Fruit fly (Drosophila melanogaster) S2 (cell line): Measurements from ENCODE around the gene CG32813.

ENCODE experiments used
- CG8478 ChIP-seq: fragments of >200 bp; optimal IDR thresholded peaks from 2 replicates; lab custom pipeline; 2018
- CTCF ChIP-seq, 2 experiments: fragments of >200 bp; optimal IDR thresholded peaks; 2 replicates each; lab custom pipeline; 2018

DNA sequence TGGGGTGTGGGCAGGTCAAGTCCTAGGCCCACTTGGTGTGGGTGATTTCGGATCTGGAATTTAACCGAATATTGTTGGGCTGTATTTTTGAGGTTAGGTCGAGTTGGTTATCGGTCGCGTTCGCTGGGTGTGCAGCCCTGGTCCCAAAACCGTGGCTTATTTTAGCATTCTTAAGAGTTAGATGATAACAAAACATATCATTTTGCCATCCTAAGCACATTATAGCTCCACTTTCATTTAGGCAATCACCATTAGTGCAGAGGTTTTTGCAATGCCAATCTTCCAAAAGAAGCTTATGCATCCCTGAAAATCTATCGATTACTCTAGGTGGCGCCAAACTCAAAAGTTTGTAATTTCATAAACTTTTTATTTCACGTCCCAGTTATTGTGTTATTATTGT is 31.5 kb upstream of the CG32813 start, which contains the start of gene MTPAP:
- TF ChIP-seq CG8478 (no peak), CTCF (optimal IDR thresholded peaks at IDR 0.05; lab: Kevin White, UChicago) (peak; percentile 0 to 20)
